Worm (Caenorhabditis elegans) whole organism, early embryonic: ENCODE data around the gene R155.5.

Experiments used
- F13C5.2 ChIP-seq: sonication (generic microtip); optimal IDR thresholded peaks from 2 replicates; lab custom pipeline; 2017; ENCODE audit warnings: mild to moderate bottlenecking, missing genetic modification characterization, inconsistent platforms, missing compliant biosample characterization
- aly-1 ChIP-seq: sonication (generic microtip); optimal IDR thresholded peaks from 2 replicates; lab custom pipeline; 2016; ENCODE audit warnings: missing genetic modification characterization, missing compliant biosample characterization
- ama-1 ChIP-seq: fragments of 150-350 bp; optimal IDR thresholded peaks from 2 replicates; lab custom pipeline; 2014
- ceh-13 ChIP-seq: fragments of 200-800 bp; sonication (Bioruptor generic); optimal IDR thresholded peaks from 2 replicates; lab custom pipeline; 2018; ENCODE audit warnings: mild to moderate bottlenecking, missing genetic modification characterization, missing compliant biosample characterization
- ets-7 ChIP-seq: sonication (generic microtip); optimal IDR thresholded peaks from 2 replicates; lab custom pipeline; 2016; ENCODE audit warnings: missing genotype, missing genetic modification characterization, missing compliant biosample characterization
- flt-1 ChIP-seq: fragments of 200-800 bp; sonication (Bioruptor generic); IDR thresholded peaks from 2 replicates; pipeline ENCODE4 v1.3.6; 2022; ENCODE audit warnings: missing genetic modification characterization, missing compliant biosample characterization
- hnd-1 ChIP-seq: sonication (generic microtip); optimal IDR thresholded peaks from 2 replicates; lab custom pipeline; 2016; ENCODE audit warnings: missing genetic modification characterization, missing compliant biosample characterization
- scrt-1 ChIP-seq: fragments of 200-800 bp; sonication (Bioruptor generic); IDR thresholded peaks from 2 replicates; pipeline ENCODE4 v1.3.6; 2022; ENCODE audit warnings: missing genetic modification characterization, missing compliant biosample characterization
- sea-1 ChIP-seq: fragments of 200-800 bp; sonication (Bioruptor generic); conservative IDR thresholded peaks from 2 replicates; pipeline ENCODE4 v1.3.6; 2022; ENCODE audit warnings: missing genetic modification characterization, missing compliant biosample characterization
- tbx-11 ChIP-seq: fragments of 200-800 bp; sonication (Bioruptor generic); IDR thresholded peaks from 2 replicates; pipeline ENCODE4 v1.3.6; 2022; ENCODE audit warnings: missing genetic modification characterization, missing compliant biosample characterization
- tbx-37 ChIP-seq: fragments of 200-800 bp; sonication (Bioruptor generic); conservative IDR thresholded peaks from 2 replicates; pipeline ENCODE4 v1.3.6; 2022; ENCODE audit warnings: missing genetic modification reagents, missing genetic modification characterization, missing compliant biosample characterization

ce11 chrIII:2013156-2013854 lies 43.0 kb upstream of the R155.5 start:
- TF ChIP-seq flt-1 (GFP tag; lab: Robert Waterston, UW) (no peak), tbx-37 (GFP tag; lab: Robert Waterston, UW) (no peak), scrt-1 (GFP tag; lab: Robert Waterston, UW) (no peak), ceh-13 (GFP tag; lab: Kevin White, UChicago) (no peak), ama-1 (lab: Kevin White, UChicago) (no peak), sea-1 (GFP tag; lab: Robert Waterston, UW) (no peak), hnd-1 (tag; lab: Kevin White, UChicago) (no peak), ets-7 (no peak), F13C5.2 (no peak), aly-1 (tag; lab: Kevin White, UChicago) (no peak), tbx-11 (GFP tag; lab: Robert Waterston, UW) (no peak)
